Fruit fly (Drosophila melanogaster) S2 (cell line): ENCODE measurements around the gene CG15822.

ENCODE experiments used
- CG8478 ChIP-seq: fragments of >200 bp; optimal IDR thresholded peaks from 2 replicates; lab custom pipeline; 2018
- CTCF ChIP-seq, 2 experiments: fragments of >200 bp; optimal IDR thresholded peaks; 2 replicates each; lab custom pipeline; 2018

The CG15822 gene

DNA sequence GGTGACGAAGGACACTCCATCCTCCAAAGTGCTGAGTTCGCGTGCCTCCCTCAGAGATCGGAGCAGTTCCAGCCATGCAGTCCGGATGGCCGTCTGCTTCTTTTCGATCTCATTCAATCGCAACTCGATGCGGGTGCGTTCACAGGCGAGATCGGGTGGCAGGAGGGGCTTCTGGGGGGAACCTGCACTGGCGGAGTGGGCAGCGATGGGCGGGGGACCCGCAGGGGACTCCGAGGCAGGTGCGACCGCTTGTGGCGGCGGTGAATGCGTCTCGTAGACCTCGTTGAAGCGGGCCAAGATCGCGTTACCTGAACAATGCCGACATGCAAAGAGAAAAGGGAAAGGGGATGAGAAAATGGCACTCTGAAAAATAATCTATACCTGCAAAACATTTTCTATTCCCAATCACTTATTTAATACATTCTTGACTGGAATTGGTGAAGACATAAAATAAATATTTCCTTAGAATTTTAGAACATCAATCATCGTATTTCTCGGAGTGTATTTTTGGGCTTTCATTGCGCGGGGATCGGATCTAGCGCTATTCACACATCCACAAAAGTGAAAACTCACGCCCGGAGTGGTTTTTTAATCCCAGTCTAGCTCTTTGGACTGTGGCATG, 4.9 kb downstream of the CG15822 start:
- TF ChIP-seq CG8478 (no peak), CTCF (optimal IDR thresholded peaks at IDR 0.05; lab: Kevin White, UChicago) (no peak)

DNA sequence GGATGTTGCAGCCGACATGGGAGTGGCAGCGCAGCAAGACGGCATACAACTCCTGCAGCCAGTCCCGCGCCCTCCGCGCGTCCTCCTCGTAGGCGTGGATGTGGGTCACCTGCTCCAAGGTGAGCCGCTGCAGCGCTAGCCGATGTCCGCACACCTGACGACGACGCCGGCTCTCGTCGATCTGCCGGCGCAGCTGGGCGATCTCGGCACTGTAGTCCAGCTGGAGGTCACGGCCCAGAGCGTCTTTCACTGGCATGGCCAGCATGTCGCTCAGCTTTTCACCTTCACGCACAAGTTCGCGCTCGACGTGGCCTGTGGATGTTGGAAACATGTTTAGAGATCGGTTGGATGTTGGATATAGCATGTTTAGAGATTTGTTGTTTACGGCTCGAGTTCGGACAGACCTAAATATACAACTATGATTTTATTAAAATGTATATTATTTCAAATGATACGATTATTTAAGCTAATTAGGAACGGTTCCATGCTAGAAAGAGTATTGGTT, 6.2 kb downstream of the CG15822 start:
- TF ChIP-seq CG8478, result no peak
- no peak for TF ChIP-seq CTCF (optimal IDR thresholded peaks at IDR 0.05; lab: Kevin White, UChicago)

DNA sequence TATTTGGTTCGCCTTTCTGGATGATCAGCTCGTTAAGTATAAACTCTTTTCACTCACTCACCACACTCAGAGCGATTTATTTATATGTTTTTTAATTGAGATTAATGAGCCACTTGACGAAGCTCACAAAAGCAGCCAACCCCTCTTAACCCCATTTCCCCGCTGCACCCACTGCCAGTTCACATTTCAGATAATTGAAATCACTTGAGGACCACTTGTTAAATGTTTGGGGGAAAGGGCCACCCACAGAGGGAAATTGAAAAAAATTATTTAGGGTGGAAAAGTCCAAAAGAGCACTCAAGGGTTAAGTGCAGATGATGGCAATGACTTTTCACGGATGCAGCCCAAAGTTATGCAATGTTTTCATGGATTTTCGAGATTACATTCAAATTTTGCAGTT, 10.9 kb downstream of the CG15822 start:
- TF ChIP-seq CTCF (optimal IDR thresholded peaks at IDR 0.05; lab: Kevin White, UChicago) (no peak), CG8478 (no peak)

DNA sequence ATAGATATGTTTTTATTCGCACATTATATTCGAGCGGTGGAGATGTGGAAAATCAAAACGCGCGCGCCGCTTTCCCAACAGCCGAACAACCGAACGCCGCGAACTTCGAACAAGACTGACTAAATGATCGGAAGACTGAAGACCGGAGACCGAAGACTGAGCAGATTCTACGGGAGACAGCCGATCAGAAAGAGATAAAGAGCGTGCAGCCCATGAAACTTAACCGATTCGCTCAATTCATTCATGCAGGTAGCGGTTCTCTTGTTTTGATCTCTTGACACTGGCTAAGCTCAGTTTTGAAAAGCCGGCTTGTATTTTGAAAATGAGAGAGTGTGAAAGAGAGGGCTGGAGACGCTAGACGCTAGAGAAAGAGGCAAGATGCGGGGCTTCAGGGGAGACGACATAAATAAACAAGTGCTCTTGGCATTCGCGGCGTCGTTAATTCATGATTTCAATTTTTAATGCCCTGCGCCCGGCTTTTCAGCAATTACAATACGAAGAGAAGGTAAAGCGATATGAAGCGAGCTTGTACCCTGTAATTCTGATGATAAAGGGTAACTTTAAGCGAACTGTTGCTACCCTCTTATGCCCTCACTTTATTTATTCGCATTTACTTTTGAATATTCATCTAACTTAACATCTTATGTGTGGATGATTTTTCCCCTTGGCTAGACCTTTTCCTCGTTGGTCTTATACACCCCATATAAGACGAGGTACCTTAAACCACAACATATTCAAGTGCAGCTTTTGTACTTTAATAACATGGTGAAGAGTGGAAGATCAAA, 11.9 kb downstream of the CG15822 start, which contains the start of gene zormin:
zormin (minus strand) TSS at position 113 of the 785 bp plus-strand sequence.
- TF ChIP-seq CG8478 (no peak), CTCF (optimal IDR thresholded peaks at IDR 0.05; lab: Kevin White, UChicago) (no peak)

DNA sequence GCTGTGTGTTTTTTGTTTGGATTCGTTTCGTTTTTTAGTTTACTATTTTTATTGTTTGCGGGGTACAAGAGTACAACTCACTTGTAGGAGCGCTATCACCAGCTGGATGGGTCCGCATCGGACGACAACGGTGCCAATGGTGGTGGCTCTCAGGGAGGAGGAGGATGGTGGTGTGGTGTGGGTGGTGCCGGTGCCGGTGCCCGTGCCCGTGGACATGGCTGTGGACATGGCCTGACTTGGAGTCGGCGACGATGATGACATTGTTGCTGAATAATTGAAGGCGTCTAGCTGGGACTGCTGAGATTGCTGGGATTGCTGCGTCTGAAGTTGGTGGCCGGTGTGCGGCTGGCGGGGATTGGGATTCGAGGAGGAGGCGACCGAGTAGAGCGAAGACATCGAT, 14.0 kb downstream of the CG15822 start:
- TF ChIP-seq CTCF (optimal IDR thresholded peaks at IDR 0.05; lab: Kevin White, UChicago), result no peak
- TF ChIP-seq CG8478, result no peak

DNA sequence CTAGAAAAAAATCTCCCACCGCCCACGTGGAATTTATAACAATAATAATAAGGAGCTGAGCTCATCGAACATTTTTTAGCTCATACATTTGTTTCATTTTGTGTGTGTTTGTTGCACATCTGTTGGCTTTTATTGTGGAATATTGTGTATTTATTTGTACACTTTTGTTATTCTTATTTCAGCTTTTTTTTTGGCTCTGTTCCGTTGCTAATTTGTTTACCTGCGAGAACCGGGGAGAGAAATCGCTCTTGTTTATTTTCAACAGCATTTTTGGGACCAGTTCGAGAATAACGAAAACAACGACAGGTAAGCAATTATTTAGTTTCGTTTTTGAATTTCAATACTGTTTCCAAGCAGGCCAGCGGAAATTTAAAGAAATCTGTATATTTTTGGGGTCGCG, 15.9 kb downstream of the CG15822 start:
- TF ChIP-seq CTCF (optimal IDR thresholded peaks at IDR 0.05; lab: Kevin White, UChicago), result no peak
- no peak for TF ChIP-seq CG8478

DNA sequence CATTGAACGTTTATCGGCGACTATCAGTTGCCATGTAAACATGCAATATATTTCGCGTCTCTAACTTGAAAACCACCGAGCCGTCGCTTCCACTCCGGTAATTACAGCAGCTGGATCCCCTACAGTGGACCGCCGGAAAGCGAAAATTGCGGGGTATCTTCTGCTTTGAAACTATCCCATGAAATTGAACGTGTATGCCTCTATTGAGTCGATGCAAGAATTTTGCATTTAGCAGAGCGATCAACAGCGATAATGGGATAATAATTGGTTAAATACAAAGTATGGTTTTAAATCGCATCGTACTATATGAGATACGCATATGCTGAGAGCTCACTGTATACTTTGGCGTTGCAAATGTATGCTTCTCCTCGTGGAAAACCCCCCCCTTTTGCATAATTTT, 18.6 kb downstream of the CG15822 start:
- TF ChIP-seq CTCF (optimal IDR thresholded peaks at IDR 0.05; lab: Kevin White, UChicago) (no peak), CG8478 (no peak)

DNA sequence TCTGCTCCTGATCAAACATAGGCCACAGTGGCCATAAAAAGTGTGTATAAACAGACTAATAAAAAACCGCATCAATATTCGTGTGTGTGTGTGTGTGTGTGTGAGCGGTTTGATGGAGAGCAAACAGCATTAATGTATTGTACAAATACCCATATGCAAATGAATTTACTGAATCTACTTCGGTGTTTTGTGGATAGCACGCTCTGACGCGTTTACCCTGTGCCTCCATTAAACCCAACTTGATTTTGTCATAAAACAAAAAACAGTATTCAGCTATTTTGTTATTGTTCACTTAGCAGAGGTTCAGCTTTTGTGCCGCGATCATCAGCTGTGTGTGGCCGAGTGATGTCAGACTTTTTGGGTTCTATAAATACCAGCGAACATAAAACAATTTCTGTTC, 19.3 kb downstream of the CG15822 start:
- TF ChIP-seq CTCF (optimal IDR thresholded peaks at IDR 0.05; lab: Kevin White, UChicago) (no peak), CG8478 (no peak)

DNA sequence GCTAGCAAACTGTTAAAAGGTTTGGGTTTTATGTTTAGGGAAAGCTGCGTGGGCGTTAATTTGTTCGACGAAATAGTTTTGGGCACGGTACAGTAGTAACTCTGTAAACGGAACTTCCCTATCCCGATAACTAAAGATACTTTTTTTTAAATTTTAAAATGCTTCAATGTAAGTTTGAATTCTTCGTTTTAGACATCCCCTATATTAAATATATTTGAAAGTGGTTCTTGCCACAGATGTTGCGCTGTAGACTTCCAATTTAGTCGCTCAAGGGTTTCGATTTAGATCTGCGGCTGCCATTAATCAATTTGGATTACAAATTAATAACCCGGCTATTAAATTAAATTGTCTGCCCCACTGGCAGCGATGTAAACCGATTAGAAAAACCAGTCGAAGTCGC, 21.2 kb downstream of the CG15822 start:
- TF ChIP-seq CTCF (optimal IDR thresholded peaks at IDR 0.05; lab: Kevin White, UChicago), result no peak
- no peak for TF ChIP-seq CG8478

DNA sequence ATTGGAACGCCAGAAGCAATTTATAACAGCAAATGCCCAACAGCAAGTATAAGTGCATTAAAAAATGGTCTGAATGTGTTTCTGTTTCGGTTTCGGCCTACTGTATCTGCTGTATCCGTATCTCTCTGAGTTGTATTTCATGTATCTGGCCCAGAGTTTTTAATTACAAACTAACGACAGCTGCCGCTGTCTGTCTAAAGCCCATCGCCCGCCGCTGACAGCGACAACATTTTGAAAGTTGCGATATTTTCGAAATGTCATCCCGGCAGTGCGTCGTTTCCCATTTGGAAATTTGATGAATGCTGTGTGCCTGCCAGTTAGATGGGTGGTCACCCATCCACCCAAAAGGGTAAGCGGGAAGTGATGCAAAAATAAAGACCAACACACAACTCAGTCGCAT, 27.2 kb downstream of the CG15822 start:
- TF ChIP-seq CG8478 (no peak), CTCF (optimal IDR thresholded peaks at IDR 0.05; lab: Kevin White, UChicago) (no peak)

DNA sequence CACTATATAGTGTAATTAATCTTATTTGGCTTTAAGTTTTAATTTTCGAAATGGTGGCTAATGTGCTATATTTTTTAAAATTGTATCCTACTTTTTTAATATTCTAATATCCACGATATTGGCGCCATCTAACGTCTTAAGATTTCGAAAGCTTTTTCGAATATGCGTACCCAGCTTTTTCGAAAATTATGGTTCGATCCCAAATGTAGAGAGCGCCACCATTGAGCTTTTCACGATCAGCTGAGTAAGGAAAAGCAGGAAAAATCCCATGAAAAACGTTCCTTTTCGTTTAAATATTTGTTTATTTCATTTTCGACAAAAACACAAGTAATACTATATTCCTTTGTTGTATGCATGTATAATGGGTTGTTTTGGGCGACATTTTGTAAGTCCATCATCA, 41.3 kb downstream of the CG15822 start:
- TF ChIP-seq CG8478, result no peak
- TF ChIP-seq CTCF (optimal IDR thresholded peaks at IDR 0.05; lab: Kevin White, UChicago), result peak; percentile 20 to 59

DNA sequence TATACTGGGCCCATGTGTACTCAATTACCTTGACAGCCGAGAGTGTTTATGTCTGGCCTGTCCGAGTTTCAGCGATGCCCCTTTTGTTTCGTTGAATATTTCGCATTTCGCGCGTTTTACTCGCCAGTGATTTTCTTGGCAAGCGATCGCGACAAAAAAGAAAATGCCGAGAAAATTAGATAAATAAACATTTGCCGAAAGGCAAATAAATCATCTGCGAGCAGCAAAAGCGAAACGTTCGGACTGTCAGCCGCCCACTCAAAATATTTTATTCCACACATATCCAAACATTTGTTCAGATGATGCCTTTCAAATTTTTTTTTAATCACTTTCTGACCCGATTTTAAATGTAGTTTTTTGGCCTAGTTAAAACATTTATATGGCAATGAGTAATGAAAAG, 41.9 kb downstream of the CG15822 start:
- no peak for TF ChIP-seq CG8478
- no peak for TF ChIP-seq CTCF (optimal IDR thresholded peaks at IDR 0.05; lab: Kevin White, UChicago)

DNA sequence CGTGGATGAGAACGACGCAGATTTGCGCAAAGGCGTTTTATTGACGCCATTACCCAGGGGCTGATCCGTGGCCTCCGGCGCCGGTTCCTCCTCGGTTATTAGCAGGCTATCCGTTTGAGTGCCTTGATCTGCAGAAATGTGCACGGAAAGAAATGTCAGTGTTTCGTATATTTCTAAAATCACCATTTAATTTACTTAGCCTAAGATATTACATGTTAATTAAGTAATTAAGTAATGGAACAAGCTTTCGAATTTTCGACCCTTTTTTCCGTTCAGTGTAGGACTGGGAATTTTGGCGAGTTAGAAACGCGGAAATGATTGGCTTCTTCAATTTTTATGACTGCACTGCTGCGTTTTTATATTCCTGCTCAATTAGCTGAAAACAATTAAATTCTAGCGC, 44.7 kb downstream of the CG15822 start:
- no peak for TF ChIP-seq CG8478
- no peak for TF ChIP-seq CTCF (optimal IDR thresholded peaks at IDR 0.05; lab: Kevin White, UChicago)

DNA sequence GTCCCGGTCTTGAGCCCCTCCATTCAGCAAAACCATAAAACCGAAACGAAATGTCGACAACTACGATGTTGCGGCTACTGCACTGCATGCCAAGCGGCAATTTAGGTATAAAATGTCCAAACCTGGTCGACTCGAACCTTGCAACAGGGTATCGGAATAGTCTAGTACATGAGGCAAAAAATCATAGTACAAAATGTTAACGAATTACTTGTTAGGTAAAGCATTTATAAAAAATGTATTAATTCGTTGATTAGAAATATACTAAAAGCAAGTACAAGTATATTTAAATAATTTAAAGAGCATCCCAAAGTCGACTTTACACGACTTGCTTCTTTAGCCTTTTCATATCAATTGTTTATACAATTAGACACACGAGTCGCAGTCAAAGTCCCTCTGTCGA, 45.6 kb downstream of the CG15822 start:
- no peak for TF ChIP-seq CTCF (optimal IDR thresholded peaks at IDR 0.05; lab: Kevin White, UChicago)
- TF ChIP-seq CG8478, result no peak

DNA sequence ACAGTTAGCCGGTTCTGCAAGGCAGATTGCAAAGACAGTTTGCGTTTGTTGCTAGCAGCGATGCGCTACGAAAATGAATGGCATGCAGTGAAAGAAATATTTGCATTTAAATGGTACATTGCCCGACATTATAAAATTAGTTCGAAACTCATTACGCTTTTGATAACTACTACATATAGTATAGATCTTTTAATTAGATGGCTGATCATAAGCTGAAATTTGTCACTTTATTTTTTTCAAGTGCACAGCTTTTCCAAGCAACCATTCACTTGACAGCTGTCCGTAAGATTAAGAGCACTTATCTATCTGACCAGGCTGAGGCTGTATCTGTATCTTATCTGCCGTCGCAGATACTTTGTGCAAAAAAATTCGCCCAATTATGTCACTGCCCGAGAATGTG, 46.6 kb downstream of the CG15822 start:
- no peak for TF ChIP-seq CG8478
- TF ChIP-seq CTCF (optimal IDR thresholded peaks at IDR 0.05; lab: Kevin White, UChicago), result no peak

DNA sequence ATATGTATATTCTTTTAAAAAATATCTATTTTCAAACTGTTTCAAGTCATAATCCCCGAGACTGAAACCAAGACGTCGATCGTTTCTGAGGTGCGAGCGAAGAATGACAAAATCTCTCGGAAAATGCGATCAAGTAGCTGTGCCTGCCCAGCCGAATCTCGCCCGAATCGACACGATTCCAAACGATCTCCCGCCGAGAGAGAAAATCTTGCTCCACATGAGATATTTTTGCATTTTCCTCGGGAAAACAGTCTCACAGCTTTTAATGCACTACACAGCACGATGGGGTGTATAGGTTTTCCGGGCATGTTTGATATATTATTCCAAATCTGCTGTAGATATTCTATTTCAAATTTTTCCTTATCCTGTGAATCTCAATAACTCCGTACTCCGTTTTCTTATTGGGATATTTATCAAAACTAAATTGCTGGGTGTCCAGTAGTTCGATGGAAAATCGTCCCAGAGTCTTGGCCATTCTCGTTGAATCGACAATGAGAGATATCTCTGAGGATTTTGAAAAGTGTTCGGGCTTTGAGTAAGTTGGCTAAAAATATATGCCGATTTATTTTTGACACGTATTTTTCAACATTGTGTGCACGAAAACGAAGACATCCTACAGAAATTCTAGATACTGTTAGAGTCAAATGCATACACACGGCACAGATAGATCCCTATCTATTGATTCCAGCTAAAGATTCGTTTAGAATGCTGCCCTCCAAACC, 48.0 kb downstream of the CG15822 start, which contains the start of gene sls:
sls (minus strand) TSS at position 88 of the 722 bp plus-strand sequence.
- no peak for TF ChIP-seq CG8478
- TF ChIP-seq CTCF (optimal IDR thresholded peaks at IDR 0.05; lab: Kevin White, UChicago), result no peak
